Worm (Caenorhabditis elegans) whole organism, midembryonic: ENCODE data around the gene nlp-23.

ENCODE experiments used
- T22C8.4 ChIP-seq: fragments of 200-800 bp; sonication (Bioruptor generic); IDR thresholded peaks from 2 replicates; pipeline ENCODE4 v1.3.6; 2022; ENCODE audit warnings: missing genetic modification characterization, missing compliant biosample characterization
- cog-1 ChIP-seq: sonication (generic microtip); optimal IDR thresholded peaks from 2 replicates; lab custom pipeline; 2016; ENCODE audit warnings: missing genetic modification characterization, missing compliant biosample characterization
- flt-1 ChIP-seq: fragments of 200-800 bp; sonication (Bioruptor generic); IDR thresholded peaks from 2 replicates; pipeline ENCODE4 v1.3.6; 2022; ENCODE audit warnings: missing genetic modification characterization, missing compliant biosample characterization
- klf-2 ChIP-seq: fragments of 200-800 bp; sonication (Bioruptor generic); conservative IDR thresholded peaks from 2 replicates; pipeline ENCODE4 v1.3.6; 2022; ENCODE audit warnings: missing genetic modification reagents, missing genetic modification characterization, missing compliant biosample characterization
- med-1 ChIP-seq: sonication (generic microtip); optimal IDR thresholded peaks from 2 replicates; lab custom pipeline; 2017; ENCODE audit warnings: missing genetic modification characterization, mild to moderate bottlenecking, missing compliant biosample characterization, antibody characterized with exemption, missing genetic modification reagents; ENCODE audit not compliant: insufficient read depth
- ref-1 ChIP-seq: fragments of 200-800 bp; sonication (Bioruptor generic); conservative IDR thresholded peaks from 2 replicates; pipeline ENCODE4 v1.3.6; 2022; ENCODE audit warnings: missing genetic modification reagents, missing genetic modification characterization, missing compliant biosample characterization
- tab-1 ChIP-seq: fragments of 200-800 bp; sonication (Bioruptor generic); IDR thresholded peaks from 2 replicates; pipeline ENCODE4 v1.3.6; 2022; ENCODE audit warnings: missing genetic modification characterization, missing compliant biosample characterization
- ztf-23 ChIP-seq: fragments of 200-800 bp; sonication (Bioruptor generic); IDR thresholded peaks from 2 replicates; pipeline ENCODE4 v1.3.6; 2022; ENCODE audit warnings: missing genetic modification reagents, missing genetic modification characterization, missing compliant biosample characterization
- ztf-29 ChIP-seq: fragments of 200-800 bp; sonication (Bioruptor generic); IDR thresholded peaks from 2 replicates; pipeline ENCODE4 v1.3.6; 2022; ENCODE audit warnings: missing genetic modification reagents, missing genetic modification characterization, missing compliant biosample characterization

The nlp-23 gene

DNA sequence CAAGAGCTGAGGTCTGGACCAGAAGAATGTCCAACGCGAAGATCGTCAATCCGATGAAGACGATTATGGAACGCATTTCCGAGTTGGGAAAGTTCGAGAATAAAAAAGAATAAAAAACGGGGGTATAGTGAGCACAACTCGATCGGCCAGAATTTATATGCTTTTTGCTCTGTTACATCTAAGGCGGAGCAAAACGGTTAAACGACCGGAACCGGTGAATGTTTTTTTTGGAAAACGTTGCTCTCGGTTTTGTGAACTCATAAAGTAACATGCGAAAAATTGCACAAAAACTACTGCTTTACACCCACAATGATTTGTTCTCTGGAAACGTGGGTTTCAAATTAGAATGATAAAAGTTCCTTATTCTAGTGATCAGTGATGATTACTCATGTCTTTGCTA lies 770 bp downstream of the nlp-23 start, which contains the start of gene nlp-22:
TSS of gene nlp-22 (minus strand) at position 101 of the 400 bp plus-strand sequence.
- no peak for TF ChIP-seq ref-1
- TF ChIP-seq cog-1 (tag; lab: Kevin White, UChicago): no peak
- no peak for TF ChIP-seq flt-1 (GFP tag; lab: Robert Waterston, UW)
- TF ChIP-seq ztf-29 (GFP tag; lab: Robert Waterston, UW): no peak

DNA sequence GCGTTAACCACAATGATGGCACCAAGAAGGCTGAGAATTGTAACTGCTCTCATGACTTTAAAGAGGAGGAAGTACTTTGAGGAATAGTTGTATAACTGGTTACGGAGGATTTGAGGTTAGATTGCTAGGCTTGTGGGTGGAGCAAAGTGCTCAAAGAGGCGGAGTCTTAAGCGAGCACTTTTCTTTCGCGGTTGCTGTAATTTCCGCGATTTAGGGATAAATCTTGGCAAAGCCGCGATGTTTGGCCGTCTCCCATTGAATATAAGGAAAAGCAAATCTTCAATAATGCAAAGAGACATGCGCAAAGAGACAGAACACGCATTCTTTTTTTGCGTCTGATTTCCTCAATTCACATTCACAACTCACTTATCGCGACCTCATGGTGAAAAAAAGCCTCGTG lies 4.5 kb downstream of the nlp-23 start, which contains the start of gene nlp-45:
TSS of gene nlp-45 (minus strand) at position 101 of the 400 bp plus-strand sequence.
- TF ChIP-seq tab-1 (GFP tag; lab: Robert Waterston, UW) (no peak), T22C8.4 (GFP tag; lab: Robert Waterston, UW) (no peak), cog-1 (tag; lab: Kevin White, UChicago) (no peak), ztf-23 (GFP tag; lab: Robert Waterston, UW) (no peak), ref-1 (no peak), ztf-29 (GFP tag; lab: Robert Waterston, UW) (no peak)

DNA sequence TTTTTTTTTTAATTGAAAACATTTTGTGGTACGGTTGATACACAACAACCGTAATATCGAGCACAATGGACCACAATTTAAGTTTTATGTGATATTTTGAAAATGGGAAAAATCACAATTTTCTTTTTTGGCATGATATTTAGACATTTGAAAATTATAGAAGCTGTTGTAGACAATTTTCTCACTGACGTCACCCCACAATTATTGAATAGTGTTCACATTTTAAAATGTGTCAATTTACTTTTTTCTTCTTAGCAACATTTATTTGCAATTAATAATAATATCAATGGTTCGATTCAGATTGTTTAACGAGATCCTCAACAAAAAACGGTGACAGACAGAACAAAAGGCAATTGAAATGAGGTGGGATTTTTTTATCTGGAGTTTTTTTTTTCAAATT lies 7.4 kb downstream of the nlp-23 start, which contains the start of gene T01B6.1:
TSS of gene T01B6.1 (plus strand) at position 301 of the 400 bp plus-strand sequence.
- TF ChIP-seq klf-2 (GFP tag; lab: Robert Waterston, UW) (no peak), med-1 (GFP tag; lab: Kevin White, UChicago) (no peak), ref-1 (no peak), tab-1 (GFP tag; lab: Robert Waterston, UW) (no peak), ztf-29 (GFP tag; lab: Robert Waterston, UW) (no peak), flt-1 (GFP tag; lab: Robert Waterston, UW) (no peak), T22C8.4 (GFP tag; lab: Robert Waterston, UW) (no peak), cog-1 (tag; lab: Kevin White, UChicago) (no peak), ztf-23 (GFP tag; lab: Robert Waterston, UW) (no peak)

DNA sequence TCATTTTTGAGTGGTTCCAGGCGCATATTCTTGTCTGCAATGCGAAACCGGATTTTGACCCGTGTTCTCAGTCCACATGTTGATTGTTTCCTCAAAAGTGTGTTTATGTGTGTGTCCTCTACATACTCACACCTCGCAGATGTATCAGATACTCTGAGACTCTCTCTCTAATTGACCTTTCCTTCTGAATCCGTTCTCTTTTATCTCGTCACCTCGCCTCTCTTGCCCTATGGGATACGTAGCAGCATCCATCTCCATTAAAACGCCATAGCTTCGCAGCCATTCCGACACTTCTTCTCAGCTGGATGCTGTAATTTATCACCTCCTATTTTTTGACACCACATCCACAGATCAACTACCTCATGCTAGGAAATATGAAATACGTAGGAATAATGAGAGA lies 12.3 kb downstream of the nlp-23 start:
- TF ChIP-seq klf-2 (GFP tag; lab: Robert Waterston, UW) (0 out of 2 replicates have a peak, but pooled peaks have one; percentile 24), ztf-29 (GFP tag; lab: Robert Waterston, UW) (no peak)

DNA sequence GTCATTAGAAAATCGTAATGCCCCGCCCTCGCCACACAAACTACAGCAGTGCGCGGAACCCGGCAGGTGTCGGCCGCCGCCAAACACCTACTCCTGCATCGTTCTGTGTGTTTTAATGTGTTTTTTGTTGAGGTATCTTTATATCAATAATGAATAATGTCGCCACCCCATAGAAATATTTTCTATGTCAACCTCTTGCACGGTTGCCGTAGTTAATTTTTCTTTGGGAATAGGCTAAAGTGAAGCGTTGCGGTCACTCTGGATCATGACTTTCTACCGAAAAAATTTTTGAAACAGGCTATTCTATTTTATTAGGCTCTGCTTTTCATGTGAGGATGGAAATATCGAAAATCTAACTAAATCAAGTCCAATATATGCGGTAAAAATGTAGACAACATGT lies 13.9 kb downstream of the nlp-23 start:
- TF ChIP-seq cog-1 (tag; lab: Kevin White, UChicago) (peak; percentile 7), ztf-29 (GFP tag; lab: Robert Waterston, UW) (no peak), flt-1 (GFP tag; lab: Robert Waterston, UW) (no peak), T22C8.4 (GFP tag; lab: Robert Waterston, UW) (no peak)

DNA sequence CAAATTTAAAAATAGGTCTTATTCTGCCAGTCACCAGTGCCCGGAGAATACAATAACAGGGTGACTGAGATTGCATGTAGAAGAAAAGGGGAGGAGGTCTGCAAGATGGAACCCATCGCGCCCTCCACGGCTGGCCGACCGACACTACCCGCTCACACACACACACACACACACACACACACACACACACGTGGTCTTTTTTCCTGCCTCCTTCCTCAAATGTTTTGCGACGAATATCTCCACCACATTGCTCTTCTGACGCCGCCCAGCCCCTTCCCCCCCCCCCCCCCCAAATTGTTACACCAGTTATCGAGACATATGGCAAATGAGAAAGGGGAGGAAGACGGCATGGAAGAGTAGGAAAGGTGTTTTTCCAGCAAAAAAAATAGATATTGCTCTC lies 21.0 kb downstream of the nlp-23 start:
- TF ChIP-seq tab-1 (GFP tag; lab: Robert Waterston, UW) (peak; percentile 62; the same call in 1 of the 2 replicates), flt-1 (GFP tag; lab: Robert Waterston, UW) (peak; percentile 68; the same call in 1 of the 2 replicates), ztf-29 (GFP tag; lab: Robert Waterston, UW) (no peak), ztf-23 (GFP tag; lab: Robert Waterston, UW) (no peak), klf-2 (GFP tag; lab: Robert Waterston, UW) (no peak)

DNA sequence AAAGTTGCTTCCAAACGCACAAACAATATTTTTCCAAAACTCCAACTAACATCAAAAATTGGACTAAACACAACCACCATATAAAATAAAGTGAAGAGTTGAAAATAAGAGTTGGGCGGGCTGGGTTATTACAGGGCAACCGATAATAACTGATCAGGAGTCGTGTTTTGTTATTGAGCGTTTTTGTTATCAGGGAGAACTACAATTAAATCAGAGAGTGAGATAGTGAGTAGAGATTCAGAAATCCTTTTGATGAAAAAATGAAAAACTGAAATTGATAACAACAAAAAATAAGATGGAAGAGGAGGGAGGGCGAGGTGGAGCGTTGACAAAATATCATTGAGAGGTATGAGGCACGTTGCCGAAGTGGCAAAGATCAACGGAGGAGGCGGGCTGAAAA lies 22.2 kb downstream of the nlp-23 start:
- no peak for TF ChIP-seq T22C8.4 (GFP tag; lab: Robert Waterston, UW)
- no peak for TF ChIP-seq ref-1
- TF ChIP-seq flt-1 (GFP tag; lab: Robert Waterston, UW): no peak
- TF ChIP-seq tab-1 (GFP tag; lab: Robert Waterston, UW): no peak

DNA sequence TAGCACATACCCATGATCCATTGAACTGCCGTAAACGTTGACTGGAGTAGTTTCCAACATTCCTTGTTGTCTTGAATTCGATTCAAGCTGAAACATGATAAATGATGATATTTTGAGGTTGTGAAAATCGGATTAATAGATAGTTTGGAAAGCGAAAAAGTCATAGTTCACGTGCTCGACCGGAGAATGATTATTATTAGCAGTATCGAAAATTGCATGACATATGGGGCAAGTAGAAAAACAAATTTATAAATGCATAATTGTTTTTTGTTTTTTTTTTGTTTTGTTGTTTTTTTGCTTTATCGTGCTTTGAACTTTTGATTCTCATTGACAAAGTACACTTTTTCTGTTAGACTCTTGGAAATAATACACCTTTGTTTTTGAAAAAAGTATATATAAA lies 23.5 kb downstream of the nlp-23 start, which contains the start of gene aakg-4:
TSS of gene aakg-4 (minus strand) at position 101 of the 400 bp plus-strand sequence.
- no peak for TF ChIP-seq cog-1 (tag; lab: Kevin White, UChicago)
- TF ChIP-seq T22C8.4 (GFP tag; lab: Robert Waterston, UW): no peak
- no peak for TF ChIP-seq ref-1

DNA sequence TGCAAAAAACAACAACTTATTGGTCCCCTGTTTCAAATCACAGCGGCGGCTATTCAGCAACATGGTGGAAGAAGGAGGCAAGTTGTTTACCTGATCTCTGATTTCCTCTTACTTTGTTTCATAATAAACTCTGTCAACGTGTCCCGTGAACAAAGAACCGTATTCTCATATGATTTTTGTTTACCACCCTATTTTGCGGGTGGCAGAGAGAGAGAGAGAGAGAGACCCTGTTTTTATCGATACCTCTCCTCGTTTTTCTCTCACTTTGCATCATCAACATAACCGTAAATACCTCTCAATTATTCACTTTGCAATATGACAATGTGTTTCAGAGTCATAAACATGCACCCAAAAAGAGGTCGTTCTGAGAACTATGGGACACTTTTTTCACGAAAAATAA lies 25.3 kb downstream of the nlp-23 start:
- no peak for TF ChIP-seq cog-1 (tag; lab: Kevin White, UChicago)
- TF ChIP-seq flt-1 (GFP tag; lab: Robert Waterston, UW): no peak
- no peak for TF ChIP-seq tab-1 (GFP tag; lab: Robert Waterston, UW)
- TF ChIP-seq med-1 (GFP tag; lab: Kevin White, UChicago): no peak
- no peak for TF ChIP-seq klf-2 (GFP tag; lab: Robert Waterston, UW)
- TF ChIP-seq ref-1: no peak
- no peak for TF ChIP-seq ztf-29 (GFP tag; lab: Robert Waterston, UW)
- no peak for TF ChIP-seq T22C8.4 (GFP tag; lab: Robert Waterston, UW)
- TF ChIP-seq ztf-23 (GFP tag; lab: Robert Waterston, UW): no peak

DNA sequence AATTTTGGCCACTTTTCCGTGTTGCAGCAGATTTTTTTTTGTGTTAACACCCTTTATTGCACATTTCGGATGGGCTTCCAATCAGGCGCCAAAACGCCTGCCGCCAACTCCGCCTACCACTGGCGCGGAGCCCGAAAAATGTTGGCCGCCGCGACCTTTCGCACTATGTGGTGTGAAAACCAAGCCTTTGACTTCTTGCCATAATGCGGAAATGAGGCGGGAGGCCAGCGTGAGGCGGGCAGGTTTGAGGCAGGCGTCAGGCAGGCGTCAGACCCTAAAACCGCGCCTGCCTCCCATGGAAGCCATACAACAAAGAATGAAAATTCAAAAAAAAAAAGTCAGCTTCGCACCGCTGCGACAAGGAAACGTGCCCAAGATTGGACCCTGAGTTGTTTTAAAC lies 25.9 kb downstream of the nlp-23 start:
- TF ChIP-seq flt-1 (GFP tag; lab: Robert Waterston, UW) (no peak), ztf-29 (GFP tag; lab: Robert Waterston, UW) (no peak), tab-1 (GFP tag; lab: Robert Waterston, UW) (no peak), ref-1 (no peak), cog-1 (tag; lab: Kevin White, UChicago) (no peak), klf-2 (GFP tag; lab: Robert Waterston, UW) (no peak), T22C8.4 (GFP tag; lab: Robert Waterston, UW) (no peak), ztf-23 (GFP tag; lab: Robert Waterston, UW) (no peak), med-1 (GFP tag; lab: Kevin White, UChicago) (no peak)

DNA sequence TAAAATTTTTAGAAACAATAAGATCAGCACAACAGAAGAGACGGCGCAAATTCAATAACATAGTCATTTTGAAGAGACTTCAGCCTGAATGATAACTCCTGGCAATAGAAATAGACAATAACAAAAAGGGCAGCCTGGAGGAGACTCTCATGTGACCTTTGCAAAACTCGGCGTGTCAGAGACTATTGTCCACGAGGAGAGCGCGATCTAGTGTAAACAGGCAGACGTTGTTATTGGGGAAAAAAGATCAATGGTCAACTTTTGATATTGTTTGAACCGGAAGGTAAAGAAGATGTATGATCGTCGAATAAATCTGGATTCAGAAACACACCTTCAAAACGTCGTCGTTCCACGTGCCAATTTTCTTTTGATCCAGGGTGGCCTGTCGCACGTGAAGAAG lies 26.6 kb downstream of the nlp-23 start:
- TF ChIP-seq ztf-29 (GFP tag; lab: Robert Waterston, UW) (no peak), klf-2 (GFP tag; lab: Robert Waterston, UW) (no peak), tab-1 (GFP tag; lab: Robert Waterston, UW) (no peak), T22C8.4 (GFP tag; lab: Robert Waterston, UW) (no peak), cog-1 (tag; lab: Kevin White, UChicago) (no peak), med-1 (GFP tag; lab: Kevin White, UChicago) (no peak), ref-1 (no peak), ztf-23 (GFP tag; lab: Robert Waterston, UW) (no peak), flt-1 (GFP tag; lab: Robert Waterston, UW) (no peak)
